Worm (Caenorhabditis elegans) whole organism, L4 larva: ENCODE data around the gene Y46G5A.20.

Experiments used
- F37D6.2 ChIP-seq: sonication (generic microtip); optimal IDR thresholded peaks from 2 replicates; lab custom pipeline; 2016; ENCODE audit warnings: mild to moderate bottlenecking, missing genetic modification characterization, missing compliant biosample characterization
- F44E2.7 ChIP-seq: fragments of 200-800 bp; sonication (Bioruptor generic); IDR thresholded peaks from 2 replicates; pipeline ENCODE4 v2.1.2; 2022; ENCODE audit warnings: missing genetic modification characterization, missing compliant biosample characterization
- F49E8.2 ChIP-seq: sonication (generic microtip); optimal IDR thresholded peaks from 2 replicates; lab custom pipeline; 2016; ENCODE audit warnings: missing compliant biosample characterization, mild to moderate bottlenecking, missing genetic modification characterization, borderline replicate concordance
- Y105C5A.15 ChIP-seq: fragments of 200-800 bp; sonication (Bioruptor generic); IDR thresholded peaks from 2 replicates; pipeline ENCODE4 v1.3.6; 2022; ENCODE audit warnings: missing genetic modification characterization, missing compliant biosample characterization
- ZK546.5 ChIP-seq, 2 experiments: sonication (generic microtip); optimal IDR thresholded peaks; 2 replicates each; lab custom pipeline; 2017; ENCODE audit warnings: missing biosample characterization in 2 of 2, missing genetic modification characterization in 2 of 2
- aha-1 ChIP-seq: fragments of 150-350 bp; peaks from one replicate; lab custom pipeline; 2014; ENCODE audit warnings: missing biosample characterization, missing genetic modification characterization
- aly-2 ChIP-seq: sonication (generic microtip); optimal IDR thresholded peaks from 2 replicates; lab custom pipeline; 2018; ENCODE audit warnings: missing biosample characterization, missing genetic modification characterization
- ceh-20 ChIP-seq: fragments of 200-800 bp; sonication (Bioruptor generic); IDR thresholded peaks from 2 replicates; pipeline ENCODE4 v1.3.6; 2022; ENCODE audit warnings: missing genetic modification reagents, missing genetic modification characterization, missing compliant biosample characterization
- ceh-32 ChIP-seq: sonication (generic microtip); optimal IDR thresholded peaks from 2 replicates; lab custom pipeline; 2016; ENCODE audit warnings: mild to moderate bottlenecking, missing genetic modification characterization, missing compliant biosample characterization; ENCODE audit not compliant: poor library complexity
- daf-16 ChIP-seq, 3 experiments: sonication (generic microtip); optimal IDR thresholded peaks; 2 replicates each; lab custom pipeline; 2016 to 2017; ENCODE audit warnings: missing genetic modification characterization in 3 of 3, missing genetic modification reagents in 3 of 3, mild to moderate bottlenecking in 2 of 3, missing compliant biosample characterization in 2 of 3, missing biosample characterization in 1 of 3, moderate library complexity in 1 of 3
- dmd-6 ChIP-seq: fragments of 200-800 bp; sonication (Bioruptor generic); IDR thresholded peaks from 2 replicates; pipeline ENCODE4 v1.3.6; 2022; ENCODE audit warnings: missing genetic modification reagents, missing genetic modification characterization, missing compliant biosample characterization
- dmd-8 ChIP-seq: fragments of 200-800 bp; sonication (Bioruptor generic); IDR thresholded peaks from 2 replicates; pipeline ENCODE4 v1.3.6; 2022; ENCODE audit warnings: missing genetic modification characterization, missing compliant biosample characterization
- dmd-9 ChIP-seq: fragments of 200-800 bp; sonication (Bioruptor generic); IDR thresholded peaks from 2 replicates; pipeline ENCODE4 v1.3.6; 2022; ENCODE audit warnings: missing genetic modification reagents, missing genetic modification characterization, missing compliant biosample characterization
- dpl-1 ChIP-seq: fragments of 150-350 bp; optimal IDR thresholded peaks from 2 replicates; lab custom pipeline; 2014; ENCODE audit warnings: missing biosample characterization, missing genetic modification reagents, missing genetic modification characterization
- dve-1 ChIP-seq: sonication (generic microtip); optimal IDR thresholded peaks from 2 replicates; lab custom pipeline; 2017; ENCODE audit warnings: antibody characterized with exemption, mild to moderate bottlenecking, missing genetic modification characterization, missing compliant biosample characterization; ENCODE audit not compliant: insufficient read depth
- fkh-10 ChIP-seq: fragments of 150-350 bp; optimal IDR thresholded peaks from 2 replicates; lab custom pipeline; 2014; ENCODE audit warnings: missing biosample characterization, missing genetic modification reagents, missing genetic modification characterization
- gei-8 ChIP-seq: fragments of 200-800 bp; sonication (Bioruptor generic); optimal IDR thresholded peaks from 2 replicates; lab custom pipeline; 2018; ENCODE audit warnings: mild to moderate bottlenecking, missing genetic modification characterization, missing compliant biosample characterization
- hlh-11 ChIP-seq: fragments of 200-800 bp; sonication (Bioruptor generic); optimal IDR thresholded peaks from 2 replicates; lab custom pipeline; 2018; ENCODE audit warnings: mild to moderate bottlenecking, missing genetic modification characterization, missing compliant biosample characterization
- hlh-30 ChIP-seq: sonication (generic microtip); optimal IDR thresholded peaks from 2 replicates; lab custom pipeline; 2017; ENCODE audit warnings: antibody characterized with exemption, mild to moderate bottlenecking, missing genetic modification characterization, missing compliant biosample characterization; ENCODE audit not compliant: insufficient read depth
- hmg-1.1 ChIP-seq: fragments of 200-800 bp; sonication (Bioruptor generic); IDR thresholded peaks from 2 replicates; pipeline ENCODE4 v1.3.6; 2022; ENCODE audit warnings: missing genetic modification reagents, missing genetic modification characterization, missing compliant biosample characterization
- jun-1 ChIP-seq: fragments of 150-350 bp; optimal IDR thresholded peaks from 2 replicates; lab custom pipeline; 2014; ENCODE audit warnings: missing biosample characterization, missing genetic modification reagents, missing genetic modification characterization
- lin-15B ChIP-seq: fragments of 150-350 bp; sonication (generic microtip); optimal IDR thresholded peaks from 3 replicates; lab custom pipeline; 2014; ENCODE audit warnings: missing biosample characterization, missing genetic modification characterization
- lin-29 ChIP-seq: fragments of 200-800 bp; sonication (Bioruptor generic); IDR thresholded peaks from 2 replicates; pipeline ENCODE4 v1.3.6; 2022; ENCODE audit warnings: missing genetic modification reagents, missing genetic modification characterization, missing compliant biosample characterization
- lir-3 ChIP-seq: sonication (generic microtip); optimal IDR thresholded peaks from 2 replicates; lab custom pipeline; 2016; ENCODE audit warnings: mild to moderate bottlenecking, missing genetic modification characterization, missing compliant biosample characterization
- lsy-2 ChIP-seq, 2 experiments: fragments of 150-350 bp in 1 of 2; sonication (generic microtip) in 1 of 2; optimal IDR thresholded peaks; 2 replicates each; lab custom pipeline; 2014 to 2017; ENCODE audit warnings: missing biosample characterization in 2 of 2, missing genetic modification characterization in 2 of 2
- madf-5 ChIP-seq, 2 experiments: fragments of 200-800 bp; sonication (Bioruptor generic); IDR thresholded peaks; 2 replicates each; pipeline ENCODE4 v1.3.6; 2022; ENCODE audit warnings: missing compliant biosample characterization in 2 of 2, missing genetic modification characterization in 2 of 2
- madf-9 ChIP-seq: fragments of 200-800 bp; sonication (Bioruptor generic); conservative IDR thresholded peaks from 2 replicates; pipeline ENCODE4 v1.3.6; 2022; ENCODE audit warnings: missing genetic modification reagents, missing genetic modification characterization, missing compliant biosample characterization
- mdl-1 ChIP-seq, 2 experiments: fragments of 150-350 bp in 1 of 2; sonication (generic microtip) in 1 of 2; optimal IDR thresholded peaks; 2 replicates each; lab custom pipeline; 2014 to 2017; ENCODE audit warnings: missing biosample characterization in 2 of 2, missing genetic modification characterization in 2 of 2
- mdt-29 ChIP-seq: fragments of 200-800 bp; sonication (Bioruptor generic); IDR thresholded peaks from 2 replicates; pipeline ENCODE4 v1.3.6; 2022; ENCODE audit warnings: missing genetic modification reagents, missing genetic modification characterization, missing compliant biosample characterization
- mes-2 ChIP-seq: sonication (generic microtip); optimal IDR thresholded peaks from 2 replicates; lab custom pipeline; 2016; ENCODE audit warnings: missing genotype, mild to moderate bottlenecking, missing genetic modification characterization, missing compliant biosample characterization; ENCODE audit not compliant: poor library complexity, severe bottlenecking
- mxl-3 ChIP-seq: fragments of 200-800 bp; sonication (Bioruptor generic); optimal IDR thresholded peaks from 2 replicates; lab custom pipeline; 2018; ENCODE audit warnings: mild to moderate bottlenecking, missing genetic modification characterization, missing compliant biosample characterization
- nhr-10 ChIP-seq: fragments of 150-350 bp; optimal IDR thresholded peaks from 2 replicates; lab custom pipeline; 2014; ENCODE audit warnings: missing biosample characterization, missing genetic modification characterization
- nhr-11 ChIP-seq: fragments of 150-350 bp; optimal IDR thresholded peaks from 2 replicates; lab custom pipeline; 2014; ENCODE audit warnings: missing biosample characterization, missing genetic modification characterization
- nhr-111 ChIP-seq: fragments of 200-800 bp; sonication (Bioruptor generic); optimal IDR thresholded peaks from 2 replicates; lab custom pipeline; 2018; ENCODE audit warnings: mild to moderate bottlenecking, missing genetic modification characterization, missing compliant biosample characterization
- nhr-237 ChIP-seq: sonication (generic microtip); optimal IDR thresholded peaks from 2 replicates; lab custom pipeline; 2017; ENCODE audit warnings: missing biosample characterization, missing genetic modification characterization
- nhr-25 ChIP-seq: sonication (generic microtip); optimal IDR thresholded peaks from 2 replicates; lab custom pipeline; 2017; ENCODE audit warnings: missing genetic modification characterization, mild to moderate bottlenecking, missing compliant biosample characterization, antibody characterized with exemption, moderate library complexity, borderline replicate concordance; ENCODE audit not compliant: insufficient read depth
- nhr-28 ChIP-seq: fragments of 150-350 bp; optimal IDR thresholded peaks from 2 replicates; lab custom pipeline; 2014; ENCODE audit warnings: missing biosample characterization, missing genetic modification characterization
- nhr-48 ChIP-seq: sonication (generic microtip); optimal IDR thresholded peaks from 2 replicates; lab custom pipeline; 2016; ENCODE audit warnings: mild to moderate bottlenecking, missing genetic modification characterization, missing compliant biosample characterization
- pha-4 ChIP-seq, 2 experiments: fragments of 150-350 bp in 1 of 2; fragments of 200-800 bp in 1 of 2; sonication (Bioruptor generic) in 1 of 2; IDR thresholded peaks in 1 of 2; optimal IDR thresholded peaks in 1 of 2; 2 replicates each; pipeline versions ENCODE4 v1.3.6 to Lab custom; 2014 to 2022; ENCODE audit warnings: missing genetic modification characterization in 2 of 2, missing genetic modification reagents in 2 of 2, missing biosample characterization in 1 of 2, missing compliant biosample characterization in 1 of 2
- pqm-1 ChIP-seq: sonication (generic microtip); optimal IDR thresholded peaks from 2 replicates; lab custom pipeline; 2017; ENCODE audit warnings: missing biosample characterization, missing genetic modification characterization
- rbr-2 ChIP-seq: sonication (generic microtip); optimal IDR thresholded peaks from 2 replicates; lab custom pipeline; 2016; ENCODE audit warnings: missing genotype, missing genetic modification characterization, missing compliant biosample characterization
- saeg-2 ChIP-seq: fragments of 200-800 bp; sonication (Bioruptor generic); IDR thresholded peaks from 2 replicates; pipeline ENCODE4 v1.3.6; 2022; ENCODE audit warnings: missing genetic modification reagents, missing genetic modification characterization, missing compliant biosample characterization
- spr-1 ChIP-seq: sonication (generic microtip); optimal IDR thresholded peaks from 2 replicates; lab custom pipeline; 2016; ENCODE audit warnings: mild to moderate bottlenecking, missing genetic modification characterization, missing compliant biosample characterization
- tra-1 ChIP-seq: fragments of 200-800 bp; sonication (Bioruptor generic); IDR thresholded peaks from 2 replicates; pipeline ENCODE4 v1.3.6; 2022; ENCODE audit warnings: missing genetic modification reagents, missing genetic modification characterization, missing compliant biosample characterization
- unc-39 ChIP-seq: sonication (generic microtip); optimal IDR thresholded peaks from 2 replicates; lab custom pipeline; 2017; ENCODE audit warnings: missing biosample characterization, missing genetic modification characterization
- ztf-7 ChIP-seq: fragments of 150-350 bp; optimal IDR thresholded peaks from 2 replicates; lab custom pipeline; 2014; ENCODE audit warnings: missing biosample characterization, missing genetic modification characterization

The Y46G5A.20 gene

ce11 chrII:12813253-12813652 is 2.4 kb downstream of the Y46G5A.20 start:
- TF ChIP-seq madf-5 (GFP tag; IDR thresholded peaks at IDR 0.05; lab: Robert Waterston, UW), result no peak
- TF ChIP-seq aha-1 (tag; lab: Kevin White, UChicago), result peak; percentile 95
- no peak for TF ChIP-seq hlh-30 (tag; lab: Kevin White, UChicago)

DNA sequence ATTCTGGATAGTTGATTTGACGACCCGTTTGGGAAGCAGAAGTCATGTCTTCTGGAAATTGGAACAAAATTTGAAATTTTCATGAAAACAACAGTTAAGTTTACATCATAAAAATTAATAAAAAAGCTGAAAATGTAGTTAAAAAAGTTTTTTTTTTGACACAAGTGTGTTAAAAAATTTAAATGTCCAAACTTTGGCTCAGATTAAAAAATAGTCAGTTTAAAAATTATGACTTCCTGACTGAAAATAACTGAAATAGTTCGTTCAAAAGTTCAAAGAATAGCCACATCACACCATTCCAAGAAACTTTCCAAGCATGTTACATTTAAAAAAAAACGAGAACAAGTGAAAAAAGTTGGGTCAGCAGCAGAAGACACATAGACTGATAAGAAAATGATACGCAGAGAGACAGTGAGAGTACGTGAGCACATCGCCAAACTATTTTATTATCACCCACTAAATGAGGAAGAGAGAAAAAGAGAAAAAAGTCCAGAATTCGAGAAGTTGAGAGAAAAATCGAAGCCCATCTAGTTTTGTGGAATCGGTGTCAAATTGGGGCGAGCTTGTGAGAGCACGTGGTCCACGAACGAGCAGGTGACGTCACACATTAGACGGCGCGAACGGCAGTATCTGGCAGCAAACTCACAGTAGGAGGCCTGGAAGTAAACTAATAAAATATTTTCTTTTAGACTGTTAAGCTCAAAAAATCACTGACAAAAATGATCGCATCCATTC is 5.8 kb downstream of the Y46G5A.20 start, which contains the start of gene acl-7:
Gene acl-7, minus strand, starts transcription at position 51 of the 735 bp plus-strand sequence.
- TF ChIP-seq fkh-10 (GFP tag; lab: Kevin White, UChicago) (no peak), lin-15B (tag; lab: Kevin White, UChicago) (no peak), mxl-3 (GFP tag; lab: Kevin White, UChicago) (no peak), lin-29 (GFP tag; lab: Robert Waterston, UW) (no peak), nhr-28 (tag; lab: Kevin White, UChicago) (peak; percentile 43), rbr-2 (tag; lab: Kevin White, UChicago) (no peak), pqm-1 (tag; lab: Kevin White, UChicago) (peak; percentile 82), nhr-11 (tag; lab: Kevin White, UChicago) (no peak), nhr-48 (tag; lab: Kevin White, UChicago) (no peak), Y105C5A.15 (GFP tag; lab: Robert Waterston, UW) (no peak), aly-2 (tag; lab: Kevin White, UChicago) (no peak), madf-9 (GFP tag; lab: Robert Waterston, UW) (no peak), ZK546.5 (tag; optimal IDR thresholded peaks at IDR 0.05; lab: Kevin White, UChicago) (no peak), pha-4 (GFP tag; IDR thresholded peaks at IDR 0.05; lab: Robert Waterston, UW) (no peak), pha-4 (tag; optimal IDR thresholded peaks at IDR 0.05; lab: Kevin White, UChicago) (no peak), ceh-32 (tag; lab: Kevin White, UChicago) (no peak), gei-8 (GFP tag; lab: Kevin White, UChicago) (no peak), nhr-111 (GFP tag; lab: Kevin White, UChicago) (no peak), mdl-1 (tag; optimal IDR thresholded peaks at IDR 0.05; lab: Kevin White, UChicago) (peak in 1 of 2 experiments; percentile 10), F44E2.7 (no peak), mdt-29 (GFP tag; lab: Robert Waterston, UW) (peak; percentile 92), dmd-8 (GFP tag; lab: Robert Waterston, UW) (no peak), hlh-30 (tag; lab: Kevin White, UChicago) (peak; percentile 41), tra-1 (GFP tag; lab: Robert Waterston, UW) (no peak), ceh-20 (GFP tag; lab: Robert Waterston, UW) (no peak), daf-16 (GFP tag; optimal IDR thresholded peaks at IDR 0.05; lab: Kevin White, UChicago) (no peak), daf-16 (tag; optimal IDR thresholded peaks at IDR 0.05; lab: Kevin White, UChicago) (peak; percentile 52), nhr-237 (no peak), F49E8.2 (tag; lab: Kevin White, UChicago) (no peak), dpl-1 (GFP tag; lab: Kevin White, UChicago) (no peak), ztf-7 (no peak), dve-1 (tag; lab: Kevin White, UChicago) (peak; percentile 55), lir-3 (tag; lab: Kevin White, UChicago) (no peak), dmd-9 (GFP tag; lab: Robert Waterston, UW) (no peak), hlh-11 (peak; percentile 40), dmd-6 (GFP tag; lab: Robert Waterston, UW) (peak; percentile 46; the same call in 1 of the 2 replicates), nhr-25 (tag; lab: Kevin White, UChicago) (no peak), lsy-2 (tag; optimal IDR thresholded peaks at IDR 0.05; lab: Kevin White, UChicago) (no peak), hmg-1.1 (GFP tag; lab: Robert Waterston, UW) (no peak), saeg-2 (no peak), F37D6.2 (tag; lab: Kevin White, UChicago) (no peak), jun-1 (tag; lab: Kevin White, UChicago) (no peak), unc-39 (tag; lab: Kevin White, UChicago) (no peak), nhr-10 (tag; lab: Kevin White, UChicago) (no peak), spr-1 (tag; lab: Kevin White, UChicago) (no peak), mes-2 (tag; lab: Kevin White, UChicago) (no peak)
